Worm (Caenorhabditis elegans) whole organism, L2 larva: Measurements from ENCODE around the gene C46A5.4.

Source experiments
- fos-1 ChIP-seq: fragments of 150-350 bp; optimal IDR thresholded peaks from 2 replicates; lab custom pipeline; 2014; ENCODE audit warnings: missing biosample characterization, missing genetic modification characterization
- lsy-2 ChIP-seq, 2 experiments: fragments of 150-350 bp in 1 of 2; sonication (generic microtip) in 1 of 2; optimal IDR thresholded peaks; 2 replicates each; lab custom pipeline; 2014 to 2017; ENCODE audit warnings: missing biosample characterization in 2 of 2, missing genetic modification characterization in 2 of 2
- mab-5 ChIP-seq: fragments of 150-350 bp; optimal IDR thresholded peaks from 2 replicates; lab custom pipeline; 2014; ENCODE audit warnings: missing biosample characterization, missing genetic modification characterization
- mdl-1 ChIP-seq, 2 experiments: fragments of 150-350 bp in 1 of 2; sonication (generic microtip) in 1 of 2; optimal IDR thresholded peaks; 2 replicates each; lab custom pipeline; 2017; ENCODE audit warnings: missing biosample characterization in 2 of 2, missing genetic modification characterization in 2 of 2
- ztf-4 ChIP-seq: fragments of 150-350 bp; optimal IDR thresholded peaks from 2 replicates; lab custom pipeline; 2014; ENCODE audit warnings: missing biosample characterization, missing genetic modification characterization

DNA sequence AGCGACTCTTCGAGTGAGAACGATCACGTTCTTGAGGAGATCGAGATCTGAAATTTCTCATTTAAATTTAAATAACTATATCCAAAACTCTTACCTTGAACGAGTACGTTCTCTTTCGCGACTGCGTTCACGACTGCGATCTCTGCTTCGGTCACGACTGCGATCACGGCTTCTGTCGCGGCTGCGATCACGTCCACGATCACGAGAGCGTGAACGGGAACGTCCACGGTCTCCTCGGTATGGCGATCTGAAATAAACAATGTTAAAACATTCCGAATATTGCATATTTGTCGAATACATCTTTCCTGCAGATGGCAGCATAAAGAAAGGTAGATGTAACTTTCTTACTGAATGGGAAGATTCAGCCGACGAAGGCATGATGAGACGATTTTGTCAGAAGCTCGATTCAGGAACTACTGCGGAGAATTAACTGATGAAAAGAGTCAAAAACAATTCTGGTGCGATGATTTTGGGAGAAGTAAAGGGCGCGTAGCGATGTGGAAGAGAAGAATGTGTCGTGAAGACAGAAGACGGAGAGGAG is 33.1 kb upstream of the C46A5.4 start:
- TF ChIP-seq mab-5 (tag; lab: Kevin White, UChicago) (no peak), fos-1 (tag; lab: Kevin White, UChicago) (no peak), ztf-4 (no peak), lsy-2 (tag; optimal IDR thresholded peaks at IDR 0.05; lab: Kevin White, UChicago) (no peak), mdl-1 (tag; optimal IDR thresholded peaks at IDR 0.05; lab: Kevin White, UChicago) (no peak)
